Fruit fly (Drosophila melanogaster): ENCODE results near the gene CG5111.

The CG5111 gene

dm6 chr3R:25476744-25477143 is 29.3 kb upstream of the CG5111 start, which contains the start of the genes CG4553 and MED28 (continued):
- TF ChIP-seq prd (optimal IDR thresholded peaks at IDR 0.05) (no peak), prd (GFP tag; IDR thresholded peaks at IDR 0.05) (no peak), CG12659 (GFP tag; optimal IDR thresholded peaks at IDR 0.05) (peak; percentile 41), CG42726 (GFP tag; IDR thresholded peaks at IDR 0.05; ENCODE audit: partially characterized antibody) (peak; percentile 64; the same call in 1 of the 2 replicates), bbx (GFP tag; IDR thresholded peaks at IDR 0.05; ENCODE audit: partially characterized antibody) (peak; percentile 87), MBD-R2 (GFP tag; IDR thresholded peaks at IDR 0.05) (peak; percentile 93), Vsx1 (GFP tag; optimal IDR thresholded peaks at IDR 0.05) (no peak), amos (GFP tag; IDR thresholded peaks at IDR 0.05; ENCODE audit: partially characterized antibody) (peak; percentile 85), gce (GFP tag; IDR thresholded peaks at IDR 0.05) (no peak), CG2116 (GFP tag; optimal IDR thresholded peaks at IDR 0.05) (peak; percentile 82), CG10147 (GFP tag; optimal IDR thresholded peaks at IDR 0.05) (no peak), sc (optimal IDR thresholded peaks at IDR 0.05) (no peak), sc (GFP tag; optimal IDR thresholded peaks at IDR 0.05) (no peak), CG7963 (GFP tag; IDR thresholded peaks at IDR 0.05; ENCODE audit: partially characterized antibody) (peak; percentile 75), h (optimal IDR thresholded peaks at IDR 0.05) (no peak), HLH4C (GFP tag; IDR thresholded peaks at IDR 0.05; ENCODE audit: partially characterized antibody) (peak; percentile 85), Stat92E (GFP tag; optimal IDR thresholded peaks at IDR 0.05) (no peak), ind (GFP tag; optimal IDR thresholded peaks at IDR 0.05) (no peak), CG15696 (tag; optimal IDR thresholded peaks at IDR 0.05) (no peak), Ets97D (GFP tag; optimal IDR thresholded peaks at IDR 0.05) (peak; percentile 60), BEAF-32 (GFP tag; optimal IDR thresholded peaks at IDR 0.05) (peak; percentile 76), oc (tag; optimal IDR thresholded peaks at IDR 0.05) (no peak), MESR4 (GFP tag; optimal IDR thresholded peaks at IDR 0.05) (peak; percentile 58), Scr (GFP tag; IDR thresholded peaks at IDR 0.05; ENCODE audit: partially characterized antibody) (peak; percentile 80), Opbp (GFP tag; IDR thresholded peaks at IDR 0.05; ENCODE audit: partially characterized antibody) (peak; percentile 87; the same call in 2 of the 3 replicates), B-H1 (GFP tag; IDR thresholded peaks at IDR 0.05) (no peak), Sry-δ (GFP tag; optimal IDR thresholded peaks at IDR 0.05) (peak; percentile 65), hb (GFP tag; IDR thresholded peaks at IDR 0.05; ENCODE audit: partially characterized antibody) (peak; percentile 66; the same call in 2 of the 3 replicates), B-H2 (GFP tag; optimal IDR thresholded peaks at IDR 0.05) (no peak), fu2 (GFP tag; optimal IDR thresholded peaks at IDR 0.05) (no peak), Eip74EF (GFP tag; optimal IDR thresholded peaks at IDR 0.05) (no peak), Doc3 (GFP tag; IDR thresholded peaks at IDR 0.05; ENCODE audit: partially characterized antibody) (peak; percentile 91), HmgD (GFP tag; optimal IDR thresholded peaks at IDR 0.05) (no peak), trh (GFP tag; optimal IDR thresholded peaks at IDR 0.05) (no peak), Dp (GFP tag; optimal IDR thresholded peaks at IDR 0.05) (peak; percentile 61), nerfin-1 (tag; optimal IDR thresholded peaks at IDR 0.05) (peak; percentile 39), scrt (GFP tag; optimal IDR thresholded peaks at IDR 0.05) (no peak), bsh (GFP tag; optimal IDR thresholded peaks at IDR 0.05) (no peak), chinmo (GFP tag; IDR thresholded peaks at IDR 0.05; ENCODE audit: partially characterized antibody) (peak; percentile 74; the same call in 2 of the 4 replicates), Nf-YC (tag; optimal IDR thresholded peaks at IDR 0.05) (peak; percentile 4), Hr51 (GFP tag; optimal IDR thresholded peaks at IDR 0.05) (no peak), inv (GFP tag; IDR thresholded peaks at IDR 0.05; ENCODE audit: partially characterized antibody) (peak; percentile 62), dati (GFP tag; IDR thresholded peaks at IDR 0.05) (no peak)

Measured in whole organism, embryonic.